Fruit fly (Drosophila melanogaster) whole organism, embryonic: Measurements from ENCODE around the gene CG32280.

Experiments
- Atf6 ChIP-seq: fragments of 200-800 bp; sonication (Bioruptor generic); IDR thresholded peaks from 2 replicates; pipeline ENCODE4 v1.3.6; 2022; ENCODE audit warnings: missing biosample characterization, missing genetic modification characterization
- CG10267 ChIP-seq: fragments of 200-800 bp; sonication (Bioruptor generic); optimal IDR thresholded peaks from 2 replicates; lab custom pipeline; 2018; ENCODE audit warnings: missing biosample characterization, mild to moderate bottlenecking, missing genetic modification characterization, moderate library complexity
- CG10543 ChIP-seq: fragments of 200-800 bp; sonication (Bioruptor generic); optimal IDR thresholded peaks from 3 replicates; lab custom pipeline; 2017; ENCODE audit warnings: missing biosample characterization, mild to moderate bottlenecking, missing genetic modification characterization, moderate library complexity
- CG11247 ChIP-seq: fragments of 200-800 bp; sonication (Bioruptor generic); IDR thresholded peaks from 2 replicates; pipeline ENCODE4 v1.3.6; 2022; ENCODE audit warnings: missing biosample characterization, missing genetic modification characterization
- CG12391 ChIP-seq: fragments of 200-800 bp; sonication (Bioruptor generic); optimal IDR thresholded peaks from 3 replicates; lab custom pipeline; 2018; ENCODE audit warnings: missing biosample characterization, mild to moderate bottlenecking, missing genetic modification characterization, moderate library complexity
- CG12659 ChIP-seq: fragments of 200-800 bp; sonication (Bioruptor generic); optimal IDR thresholded peaks from 3 replicates; lab custom pipeline; 2017; ENCODE audit warnings: mild to moderate bottlenecking, missing biosample characterization, missing genetic modification reagents, missing genetic modification characterization
- CG13287 ChIP-seq: fragments of 200-800 bp; sonication (Bioruptor generic); IDR thresholded peaks from 2 replicates; pipeline ENCODE4 v1.3.6; 2022; ENCODE audit warnings: missing biosample characterization, missing genetic modification characterization; ENCODE audit not compliant: partially characterized antibody
- CG13296 ChIP-seq: fragments of 200-800 bp; sonication (Bioruptor generic); optimal IDR thresholded peaks from 3 replicates; lab custom pipeline; 2018; ENCODE audit warnings: missing biosample characterization, mild to moderate bottlenecking, missing genetic modification characterization
- CG15601 ChIP-seq: fragments of 200-800 bp; sonication (Bioruptor generic); optimal IDR thresholded peaks from 3 replicates; lab custom pipeline; 2019; ENCODE audit warnings: missing biosample characterization, mild to moderate bottlenecking, missing genetic modification characterization, moderate library complexity
- CG17385 ChIP-seq: fragments of 200-800 bp; sonication (Bioruptor generic); optimal IDR thresholded peaks from 3 replicates; lab custom pipeline; 2018; ENCODE audit warnings: missing biosample characterization, mild to moderate bottlenecking, missing genetic modification characterization
- CG18011 ChIP-seq: fragments of 200-800 bp; sonication (Bioruptor generic); optimal IDR thresholded peaks from 2 replicates; lab custom pipeline; 2017; ENCODE audit warnings: missing biosample characterization, missing genetic modification characterization, mild to moderate bottlenecking, moderate library complexity, missing genotype
- CG18599 ChIP-seq: fragments of 200-800 bp; sonication (Bioruptor generic); optimal IDR thresholded peaks from 3 replicates; lab custom pipeline; 2017; ENCODE audit warnings: missing biosample characterization, missing genetic modification characterization, mild to moderate bottlenecking, moderate library complexity, missing genetic modification reagents
- CG18619 ChIP-seq: fragments of 200-800 bp; sonication (Bioruptor generic); optimal IDR thresholded peaks from 3 replicates; lab custom pipeline; 2017; ENCODE audit warnings: missing biosample characterization, mild to moderate bottlenecking, missing genetic modification characterization
- CG2120 ChIP-seq: fragments of 200-800 bp; sonication (Bioruptor generic); optimal IDR thresholded peaks from 3 replicates; lab custom pipeline; 2016; ENCODE audit warnings: missing biosample characterization, missing genetic modification characterization
- CG2202 ChIP-seq: fragments of 200-800 bp; sonication (Bioruptor generic); optimal IDR thresholded peaks from 2 replicates; lab custom pipeline; 2018; ENCODE audit warnings: missing biosample characterization, mild to moderate bottlenecking, missing genetic modification characterization
- CG3281 ChIP-seq: fragments of 200-800 bp; sonication (Bioruptor generic); optimal IDR thresholded peaks from 3 replicates; lab custom pipeline; 2017; ENCODE audit warnings: missing biosample characterization, mild to moderate bottlenecking, missing genetic modification characterization
- CG6791 ChIP-seq: fragments of 200-800 bp; sonication (Bioruptor generic); IDR thresholded peaks from 3 replicates; pipeline ENCODE4 v1.3.6; 2022; ENCODE audit warnings: missing biosample characterization, missing genetic modification characterization; ENCODE audit not compliant: partially characterized antibody
- CG7745 ChIP-seq: fragments of 200-800 bp; sonication (Bioruptor generic); optimal IDR thresholded peaks from 2 replicates; lab custom pipeline; 2018; ENCODE audit warnings: missing biosample characterization, mild to moderate bottlenecking, missing genetic modification characterization, moderate library complexity
- CG7839 ChIP-seq: fragments of 200-800 bp; sonication (Bioruptor generic); optimal IDR thresholded peaks from 3 replicates; lab custom pipeline; 2018; ENCODE audit warnings: missing biosample characterization, mild to moderate bottlenecking, missing genetic modification characterization, moderate library complexity
- CG7928 ChIP-seq: fragments of 200-800 bp; sonication (Bioruptor generic); optimal IDR thresholded peaks from 2 replicates; lab custom pipeline; 2017; ENCODE audit warnings: missing biosample characterization, mild to moderate bottlenecking, missing genetic modification characterization
- CG8290 ChIP-seq, 3 experiments: fragments of 200-800 bp; sonication (Bioruptor generic); optimal IDR thresholded peaks; 2 replicates each; lab custom pipeline; 2016 to 2019; ENCODE audit warnings: missing biosample characterization in 3 of 3, missing genetic modification characterization in 3 of 3, mild to moderate bottlenecking in 2 of 3, moderate library complexity in 1 of 3
- CG8478 ChIP-seq: fragments of >200 bp; optimal IDR thresholded peaks from 2 replicates; lab custom pipeline; 2018
- CG9932 ChIP-seq: fragments of 200-800 bp; sonication (Bioruptor generic); IDR thresholded peaks from 2 replicates; pipeline ENCODE4 v1.3.6; 2022; ENCODE audit warnings: missing biosample characterization, missing genetic modification characterization
- CkIIα-i1 ChIP-seq: fragments of 200-800 bp; sonication (Bioruptor generic); IDR thresholded peaks from 2 replicates; pipeline ENCODE4 v1.3.6; 2022; ENCODE audit warnings: missing biosample characterization, missing genetic modification characterization
- CrebB ChIP-seq: fragments of 200-800 bp; sonication (Bioruptor generic); optimal IDR thresholded peaks from 3 replicates; lab custom pipeline; 2018; ENCODE audit warnings: missing biosample characterization, mild to moderate bottlenecking, missing genetic modification characterization
- Dbx ChIP-seq: fragments of 200-800 bp; sonication (Bioruptor generic); IDR thresholded peaks from 3 replicates; pipeline ENCODE4 v1.3.6; 2022; ENCODE audit warnings: missing biosample characterization, missing genetic modification characterization
- Deaf1 ChIP-seq: fragments of 200-800 bp; optimal IDR thresholded peaks from 3 replicates; lab custom pipeline; 2019; ENCODE audit warnings: missing biosample characterization, mild to moderate bottlenecking, missing genetic modification characterization, moderate library complexity
- Fer1 ChIP-seq: fragments of 200-800 bp; sonication (Bioruptor generic); optimal IDR thresholded peaks from 2 replicates; lab custom pipeline; 2017; ENCODE audit warnings: missing biosample characterization, mild to moderate bottlenecking, missing genetic modification characterization
- Fer3 ChIP-seq: fragments of 200-800 bp; sonication (Bioruptor generic); optimal IDR thresholded peaks from 2 replicates; lab custom pipeline; 2018; ENCODE audit warnings: missing biosample characterization, mild to moderate bottlenecking, missing genetic modification characterization, moderate library complexity
- HLH3B ChIP-seq: fragments of 200-800 bp; sonication (Bioruptor generic); IDR thresholded peaks from 2 replicates; pipeline ENCODE4 v1.3.6; 2022; ENCODE audit warnings: missing biosample characterization, missing genetic modification characterization
- Mad ChIP-seq: fragments of 200-800 bp; sonication (Bioruptor generic); optimal IDR thresholded peaks from 2 replicates; lab custom pipeline; 2016; ENCODE audit warnings: missing biosample characterization, missing genetic modification characterization
- NFAT ChIP-seq: fragments of 200-800 bp; sonication (Bioruptor generic); IDR thresholded peaks from 2 replicates; pipeline ENCODE4 v1.3.6; 2022; ENCODE audit warnings: missing biosample characterization, missing genetic modification characterization
- Pdp1 ChIP-seq, 2 experiments: fragments of 200-800 bp; sonication (Bioruptor generic); optimal IDR thresholded peaks; 3 replicates each; lab custom pipeline; 2016; ENCODE audit warnings: missing biosample characterization in 2 of 2, missing genetic modification characterization in 2 of 2, mild to moderate bottlenecking in 1 of 2, moderate library complexity in 1 of 2
- Rfx ChIP-seq: fragments of 200-800 bp; sonication (Bioruptor generic); IDR thresholded peaks from 2 replicates; pipeline ENCODE4 v1.3.6; 2022; ENCODE audit warnings: missing biosample characterization, missing genetic modification characterization
- crc ChIP-seq: fragments of 200-800 bp; sonication (Bioruptor generic); optimal IDR thresholded peaks from 2 replicates; lab custom pipeline; 2016; ENCODE audit warnings: missing biosample characterization, missing genetic modification characterization
- emc ChIP-seq: fragments of 200-800 bp; sonication (Bioruptor generic); optimal IDR thresholded peaks from 2 replicates; lab custom pipeline; 2016; ENCODE audit warnings: missing biosample characterization, missing genetic modification characterization
- en ChIP-seq: fragments of 200-800 bp; sonication (Bioruptor generic); optimal IDR thresholded peaks from 2 replicates; lab custom pipeline; 2016; ENCODE audit warnings: missing biosample characterization, missing genetic modification characterization
- ftz-f1 ChIP-seq: fragments of 200-800 bp; sonication (Bioruptor generic); optimal IDR thresholded peaks from 2 replicates; lab custom pipeline; 2016; ENCODE audit warnings: missing biosample characterization, missing genetic modification characterization
- gem ChIP-seq: fragments of 200-800 bp; sonication (Bioruptor generic); optimal IDR thresholded peaks from 2 replicates; lab custom pipeline; 2019; ENCODE audit warnings: missing biosample characterization, mild to moderate bottlenecking, missing genetic modification characterization, moderate library complexity
- grau ChIP-seq: fragments of 200-800 bp; optimal IDR thresholded peaks from 3 replicates; lab custom pipeline; 2019; ENCODE audit warnings: missing biosample characterization, mild to moderate bottlenecking, missing genetic modification characterization, moderate library complexity
- h ChIP-seq: fragments of >200 bp; optimal IDR thresholded peaks from 2 replicates; lab custom pipeline; 2017
- kay ChIP-seq: fragments of 200-800 bp; sonication (Bioruptor generic); optimal IDR thresholded peaks from 2 replicates; lab custom pipeline; 2016; ENCODE audit warnings: missing biosample characterization, missing genetic modification characterization
- lilli ChIP-seq: fragments of 200-800 bp; sonication (Bioruptor generic); optimal IDR thresholded peaks from 3 replicates; lab custom pipeline; 2016; ENCODE audit warnings: missing biosample characterization, missing genetic modification characterization
- otp ChIP-seq: fragments of 200-800 bp; sonication (Bioruptor generic); IDR thresholded peaks from 3 replicates; pipeline ENCODE4, ENCODE4 v1.3.6; 2022; ENCODE audit warnings: missing biosample characterization, missing genetic modification characterization
- pan ChIP-seq, 4 experiments: fragments of >200 bp in 3 of 4; fragments of 200-800 bp in 1 of 4; sonication (Bioruptor generic) in 1 of 4; optimal IDR thresholded peaks in 3 of 4; IDR thresholded peaks in 1 of 4; 2 replicates each; pipeline versions ENCODE4 v1.3.6 to Lab custom; 2017 to 2022; ENCODE audit warnings: missing biosample characterization in 2 of 4, missing genetic modification characterization in 2 of 4, mixed read lengths in 1 of 4
- row ChIP-seq: fragments of 200-800 bp; sonication (Bioruptor generic); IDR thresholded peaks from 3 replicates; pipeline ENCODE4 v1.3.6; 2022; ENCODE audit warnings: missing biosample characterization, missing genetic modification characterization
- sd ChIP-seq: fragments of 200-800 bp; sonication (Bioruptor generic); optimal IDR thresholded peaks from 3 replicates; lab custom pipeline; 2018; ENCODE audit warnings: missing biosample characterization, mild to moderate bottlenecking, missing genetic modification characterization, moderate library complexity
- ssp ChIP-seq: fragments of 200-800 bp; sonication (Bioruptor generic); IDR thresholded peaks from 2 replicates; pipeline ENCODE4 v1.3.6; 2022; ENCODE audit warnings: missing biosample characterization, missing genetic modification characterization
- tll ChIP-seq, 2 experiments: fragments of 200-800 bp in 1 of 2; fragments of >200 bp in 1 of 2; sonication (Bioruptor generic) in 1 of 2; optimal IDR thresholded peaks; 2 replicates each; lab custom pipeline; 2017 to 2019; ENCODE audit warnings: missing biosample characterization in 2 of 2, missing genetic modification characterization in 2 of 2, mild to moderate bottlenecking in 1 of 2, moderate library complexity in 1 of 2

The CG32280 gene

DNA sequence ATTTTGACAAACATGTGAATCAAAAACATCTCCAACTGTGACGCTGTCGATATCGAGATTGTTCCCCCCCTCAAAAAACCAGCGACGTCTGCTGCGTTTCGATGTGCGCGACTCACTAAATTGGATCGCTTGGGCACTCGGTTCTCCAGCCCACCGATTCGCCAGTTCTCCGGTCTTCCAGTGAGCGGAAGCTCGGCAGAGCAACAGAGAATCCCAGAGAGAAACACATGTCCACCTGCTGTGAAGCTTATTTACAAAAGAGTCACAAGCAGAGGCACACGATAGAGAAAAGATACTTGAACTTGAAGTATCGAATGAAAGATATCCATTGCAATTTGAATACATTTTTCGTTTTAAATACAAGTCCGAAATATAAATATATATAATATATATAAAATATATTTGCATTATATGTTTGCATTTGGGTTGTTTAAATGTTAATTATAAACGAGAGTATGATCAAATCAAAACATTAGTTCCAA, 30.9 kb upstream of the CG32280 start:
- TF ChIP-seq Fer1: peak; percentile 27
- peak; percentile 3 for TF ChIP-seq CG10267 (tag; lab: Kevin White, UChicago)
- peak; percentile 15; the same call in 1 of the 3 replicates for TF ChIP-seq otp (GFP tag; lab: Robert Waterston, UW)
- TF ChIP-seq CG8290 (GFP tag; optimal IDR thresholded peaks at IDR 0.05; lab: Kevin White, UChicago): no peak
- peak in 1 of 2 experiments; percentile 29 for TF ChIP-seq CG8290 (tag; optimal IDR thresholded peaks at IDR 0.05; lab: Kevin White, UChicago)
- peak; percentile 52 for TF ChIP-seq gem
- no peak for TF ChIP-seq CG18011 (GFP tag; lab: Kevin White, UChicago)
- no peak for TF ChIP-seq lilli (GFP tag; lab: Kevin White, UChicago)
- no peak for TF ChIP-seq HLH3B
- TF ChIP-seq CG2202 (tag; lab: Kevin White, UChicago): no peak
- TF ChIP-seq pan (optimal IDR thresholded peaks at IDR 0.05; lab: Kevin White, UChicago): no peak
- TF ChIP-seq pan (GFP tag; optimal IDR thresholded peaks at IDR 0.05 in 1 of 2, IDR thresholded peaks at IDR 0.05 in 1 of 2): peak in 1 of 2 experiments; percentile 14
- TF ChIP-seq CG7928 (GFP tag; lab: Kevin White, UChicago): no peak
- TF ChIP-seq Atf6 (GFP tag; lab: Robert Waterston, UW): peak; percentile 29
- TF ChIP-seq h: no peak
- TF ChIP-seq CG2120 (GFP tag; lab: Kevin White, UChicago): peak; percentile 26
- no peak for TF ChIP-seq emc (GFP tag; lab: Kevin White, UChicago)
- TF ChIP-seq CG13287 (GFP tag; lab: Robert Waterston, UW): peak; percentile 7; the same call in 1 of the 2 replicates
- TF ChIP-seq Pdp1 (GFP tag; optimal IDR thresholded peaks at IDR 0.05; lab: Kevin White, UChicago): no peak
- TF ChIP-seq kay: no peak
- TF ChIP-seq Deaf1 (tag; lab: Kevin White, UChicago): peak; percentile 59
- peak; percentile 28; the same call in 1 of the 2 replicates for TF ChIP-seq Rfx (GFP tag; lab: Robert Waterston, UW)
- no peak for TF ChIP-seq CG6791
- TF ChIP-seq CG8478 (lab: Kevin White, UChicago): no peak
- TF ChIP-seq Mad (GFP tag; lab: Kevin White, UChicago): no peak
- TF ChIP-seq ssp (GFP tag; lab: Robert Waterston, UW): no peak
- TF ChIP-seq CG18619 (GFP tag; lab: Kevin White, UChicago): peak; percentile 19
- TF ChIP-seq row: peak; percentile 52; the same call in 2 of the 3 replicates
- TF ChIP-seq CG7745 (tag; lab: Kevin White, UChicago): no peak
- no peak for TF ChIP-seq crc
- TF ChIP-seq CG17385 (GFP tag; lab: Kevin White, UChicago): peak; percentile 39
- no peak for TF ChIP-seq tll (GFP tag; optimal IDR thresholded peaks at IDR 0.05; lab: Kevin White, UChicago)
- peak; percentile 0 for TF ChIP-seq sd (tag; lab: Kevin White, UChicago)
- peak; percentile 10 for TF ChIP-seq Fer3 (tag; lab: Kevin White, UChicago)
- peak; percentile 5 for TF ChIP-seq CrebB (tag; lab: Kevin White, UChicago)
- TF ChIP-seq CG10543 (GFP tag; lab: Kevin White, UChicago): peak; percentile 25
- peak; percentile 3; the same call in 1 of the 2 replicates for TF ChIP-seq CG9932
- peak; percentile 32 for TF ChIP-seq CG3281 (GFP tag; lab: Kevin White, UChicago)
- peak; percentile 2 for TF ChIP-seq CG12659 (GFP tag; lab: Kevin White, UChicago)
- TF ChIP-seq Dbx: peak; percentile 50; the same call in 1 of the 3 replicates
- TF ChIP-seq en (GFP tag; lab: Kevin White, UChicago): no peak
- TF ChIP-seq CG11247 (GFP tag; lab: Robert Waterston, UW): no peak
- TF ChIP-seq CkIIα-i1 (GFP tag; lab: Robert Waterston, UW): no peak
- peak; percentile 29 for TF ChIP-seq CG12391
- peak; percentile 41; the same call in 1 of the 2 replicates for TF ChIP-seq NFAT
- TF ChIP-seq ftz-f1 (GFP tag; lab: Kevin White, UChicago): no peak
- no peak for TF ChIP-seq CG15601
- peak; percentile 43 for TF ChIP-seq CG18599 (GFP tag; lab: Kevin White, UChicago)
- TF ChIP-seq CG13296 (GFP tag; lab: Kevin White, UChicago): peak; percentile 41
- peak; percentile 52 for TF ChIP-seq CG7839 (tag; lab: Kevin White, UChicago)
- peak; percentile 35 for TF ChIP-seq grau (tag; lab: Kevin White, UChicago)
